Fruit fly (Drosophila melanogaster): ENCODE results near the gene RnrL.
A peak's percentile ranks its signal among the peaks of the same experiment; 100 is the strongest.

RnrL gene

DNA sequence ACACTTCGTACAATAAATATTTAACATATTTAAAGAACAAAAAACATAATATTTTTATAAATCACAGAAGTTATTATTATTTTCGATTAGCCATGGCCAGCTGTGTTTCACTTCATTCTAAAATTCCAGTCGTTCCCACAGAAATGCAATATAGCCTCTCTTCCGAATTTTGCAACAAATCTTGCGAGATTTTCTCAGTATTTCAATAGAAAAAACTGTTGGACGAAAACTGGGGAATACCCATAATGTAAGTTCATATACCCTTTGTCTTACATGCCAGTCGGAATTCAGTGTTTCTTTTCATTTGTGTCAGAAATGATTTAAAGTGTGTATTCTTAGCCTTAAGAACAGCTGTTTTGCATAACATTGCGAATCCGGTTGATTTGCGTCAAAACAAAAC is 28.8 kb upstream of the RnrL start, which contains the start of the genes CtsL4 and ClpP (continued):
- TF ChIP-seq CG43689 (GFP tag; IDR thresholded peaks at IDR 0.05) (no peak), Fer1 (GFP tag; optimal IDR thresholded peaks at IDR 0.05) (peak; percentile 15), CG13296 (GFP tag; optimal IDR thresholded peaks at IDR 0.05) (peak; percentile 40), HLH4C (GFP tag; IDR thresholded peaks at IDR 0.05; ENCODE audit: partially characterized antibody) (no peak), CG8359 (GFP tag; optimal IDR thresholded peaks at IDR 0.05; ENCODE audit: borderline replicate concordance) (no peak), lab (GFP tag; optimal IDR thresholded peaks at IDR 0.05) (no peak), tap (tag; optimal IDR thresholded peaks at IDR 0.05) (no peak), disco-r (GFP tag; optimal IDR thresholded peaks at IDR 0.05) (no peak), CG11398 (GFP tag; optimal IDR thresholded peaks at IDR 0.05) (no peak), Bteb2 (GFP tag; optimal IDR thresholded peaks at IDR 0.05) (peak; percentile 24), CG7745 (tag; optimal IDR thresholded peaks at IDR 0.05) (no peak), CG5953 (GFP tag; IDR thresholded peaks at IDR 0.05) (no peak), CG6175 (GFP tag; IDR thresholded peaks at IDR 0.05) (no peak), emc (GFP tag; optimal IDR thresholded peaks at IDR 0.05) (no peak), unpg (GFP tag; optimal IDR thresholded peaks at IDR 0.05) (no peak), ATbp (GFP tag; optimal IDR thresholded peaks at IDR 0.05) (no peak), CG11247 (GFP tag; IDR thresholded peaks at IDR 0.05) (no peak), exex (tag; optimal IDR thresholded peaks at IDR 0.05) (no peak), CG13424 (tag; optimal IDR thresholded peaks at IDR 0.05) (peak; percentile 50), eyg (GFP tag; optimal IDR thresholded peaks at IDR 0.05) (no peak), CG17912 (GFP tag; optimal IDR thresholded peaks at IDR 0.05) (peak; percentile 23), nau (GFP tag; optimal IDR thresholded peaks at IDR 0.05) (no peak), Dfd (GFP tag; optimal IDR thresholded peaks at IDR 0.05) (no peak), CG9215 (GFP tag; IDR thresholded peaks at IDR 0.05) (no peak), BEAF-32 (GFP tag; optimal IDR thresholded peaks at IDR 0.05) (peak; percentile 31), B-H1 (GFP tag; IDR thresholded peaks at IDR 0.05) (no peak; the same call in 2 of the 3 replicates), kay (GFP tag; optimal IDR thresholded peaks at IDR 0.05) (peak; percentile 13), NC2α (GFP tag; optimal IDR thresholded peaks at IDR 0.05) (no peak), CG15696 (tag; optimal IDR thresholded peaks at IDR 0.05) (peak; percentile 25), CG9609 (GFP tag; optimal IDR thresholded peaks at IDR 0.05) (peak; percentile 30), CG8924 (tag; optimal IDR thresholded peaks at IDR 0.05) (peak; percentile 59), sna (GFP tag; IDR thresholded peaks at IDR 0.05; ENCODE audit: partially characterized antibody) (no peak), CG31441 (GFP tag; IDR thresholded peaks at IDR 0.05) (no peak), Fer3 (tag; optimal IDR thresholded peaks at IDR 0.05) (peak; percentile 26), fd64A (GFP tag; optimal IDR thresholded peaks at IDR 0.05) (no peak), CG4360 (GFP tag; IDR thresholded peaks at IDR 0.05) (no peak), CG4820 (GFP tag; optimal IDR thresholded peaks at IDR 0.05) (no peak), HLHmδ (GFP tag; optimal IDR thresholded peaks at IDR 0.05) (no peak), Rfx (GFP tag; IDR thresholded peaks at IDR 0.05) (no peak; the same call in 1 of the 2 replicates), MTF-1 (GFP tag; optimal IDR thresholded peaks at IDR 0.05; ENCODE audit: borderline replicate concordance) (no peak), CG32767 (GFP tag; IDR thresholded peaks at IDR 0.05) (peak; percentile 66; the same call in 1 of the 2 replicates), CG2889 (GFP tag; IDR thresholded peaks at IDR 0.05) (no peak), Dll (GFP tag; IDR thresholded peaks at IDR 0.05; ENCODE audit: partially characterized antibody) (no peak), btn (GFP tag; optimal IDR thresholded peaks at IDR 0.05) (no peak), mirr (GFP tag; optimal IDR thresholded peaks at IDR 0.05) (no peak), gce (GFP tag; IDR thresholded peaks at IDR 0.05) (no peak), sr (GFP tag; IDR thresholded peaks at IDR 0.05) (no peak), Usf (GFP tag; optimal IDR thresholded peaks at IDR 0.05) (no peak), CG15601 (tag; optimal IDR thresholded peaks at IDR 0.05) (peak; percentile 39), CG15514 (GFP tag; optimal IDR thresholded peaks at IDR 0.05) (peak; percentile 53), Kr (GFP tag; optimal IDR thresholded peaks at IDR 0.05) (no peak)

All from whole organism, embryonic.